Fruit fly (Drosophila melanogaster) whole organism, wandering third instar larva: ENCODE results near the gene CG15642.

Source experiments
- Abd-B ChIP-seq: fragments of >200 bp; optimal IDR thresholded peaks from 2 replicates; lab custom pipeline; 2017; ENCODE audit warnings: missing biosample characterization, missing genetic modification characterization
- CG32264 ChIP-seq: fragments of 200-800 bp; sonication (Bioruptor generic); optimal IDR thresholded peaks from 2 replicates; lab custom pipeline; 2016; ENCODE audit warnings: missing biosample characterization, missing genetic modification characterization
- CG9705 ChIP-seq: fragments of 200-800 bp; sonication (Bioruptor generic); optimal IDR thresholded peaks from 2 replicates; lab custom pipeline; 2018; ENCODE audit warnings: missing biosample characterization, mild to moderate bottlenecking, missing genetic modification characterization
- CrebA ChIP-seq: fragments of 200-800 bp; sonication (Bioruptor generic); optimal IDR thresholded peaks from 2 replicates; lab custom pipeline; 2016; ENCODE audit warnings: missing biosample characterization, mild to moderate bottlenecking, missing genetic modification characterization, borderline replicate concordance
- Dfd ChIP-seq: fragments of >200 bp; optimal IDR thresholded peaks from 2 replicates; lab custom pipeline; 2017; ENCODE audit warnings: missing biosample characterization, missing genetic modification characterization
- Dif ChIP-seq: fragments of 200-275, 200-300 bp; sonication (Bioruptor generic); optimal IDR thresholded peaks from 2 replicates; lab custom pipeline; 2018; ENCODE audit warnings: missing biosample characterization, missing genetic modification characterization; ENCODE audit not compliant: partially characterized antibody
- GATAd ChIP-seq: sonication (Bioruptor generic); optimal IDR thresholded peaks from 2 replicates; lab custom pipeline; 2016; ENCODE audit warnings: missing biosample characterization, missing genetic modification characterization
- HLH106 ChIP-seq: fragments of 200-800 bp; optimal IDR thresholded peaks from 3 replicates; lab custom pipeline; 2019; ENCODE audit warnings: missing biosample characterization, mild to moderate bottlenecking, missing genetic modification characterization, moderate library complexity
- Hnf4 ChIP-seq: fragments of 200-800 bp; sonication (Bioruptor generic); optimal IDR thresholded peaks from 2 replicates; lab custom pipeline; 2016; ENCODE audit warnings: missing biosample characterization, mild to moderate bottlenecking, missing genetic modification characterization
- Jra ChIP-seq: sonication (Bioruptor generic); optimal IDR thresholded peaks from 2 replicates; lab custom pipeline; 2016; ENCODE audit warnings: missing biosample characterization, missing genetic modification characterization
- Mio ChIP-seq: sonication (Bioruptor generic); optimal IDR thresholded peaks from 2 replicates; lab custom pipeline; 2016; ENCODE audit warnings: missing biosample characterization, missing genetic modification characterization
- Myc ChIP-seq: fragments of >200 bp; optimal IDR thresholded peaks from 2 replicates; lab custom pipeline; 2017
- OdsH ChIP-seq: fragments of 200-800 bp; sonication (Bioruptor generic); optimal IDR thresholded peaks from 2 replicates; lab custom pipeline; 2016; ENCODE audit warnings: missing biosample characterization, mild to moderate bottlenecking, missing genetic modification characterization
- Rel ChIP-seq, 2 experiments: fragments of 200-800 bp; sonication (Bioruptor generic) in 1 of 2; optimal IDR thresholded peaks; 2 replicates in 1 of 2; 3 replicates in 1 of 2; lab custom pipeline; 2016 to 2019; ENCODE audit warnings: mild to moderate bottlenecking in 2 of 2, missing biosample characterization in 2 of 2, missing genetic modification characterization in 2 of 2, moderate library complexity in 1 of 2
- Sp1 ChIP-seq: fragments of 200-800 bp; sonication (Bioruptor generic); optimal IDR thresholded peaks from 3 replicates; lab custom pipeline; 2019; ENCODE audit warnings: missing biosample characterization, mild to moderate bottlenecking, missing genetic modification characterization, moderate library complexity
- br ChIP-seq: fragments of 200-800 bp; sonication (Bioruptor generic); optimal IDR thresholded peaks from 2 replicates; lab custom pipeline; 2016; ENCODE audit warnings: missing biosample characterization, missing genetic modification characterization
- brk ChIP-seq: fragments of 200-800 bp; sonication (Bioruptor generic); optimal IDR thresholded peaks from 2 replicates; lab custom pipeline; 2016; ENCODE audit warnings: missing biosample characterization, mild to moderate bottlenecking, missing genetic modification characterization
- dl ChIP-seq, 2 experiments: fragments of 175-275, 200-275 bp in 1 of 2; fragments of 200-275 bp in 1 of 2; sonication (Bioruptor generic); optimal IDR thresholded peaks; lab custom pipeline; 2018; ENCODE audit warnings: mild to moderate bottlenecking in 2 of 2, missing biosample characterization in 2 of 2, missing genetic modification characterization in 2 of 2, moderate library complexity in 2 of 2; ENCODE audit not compliant: partially characterized antibody in 2 of 2, insufficient read depth in 1 of 2
- ey ChIP-seq: fragments of 200-800 bp; sonication (Bioruptor generic); optimal IDR thresholded peaks from 2 replicates; lab custom pipeline; 2016; ENCODE audit warnings: missing biosample characterization, missing genetic modification characterization
- h ChIP-seq: fragments of 200-800 bp; sonication (Bioruptor generic); optimal IDR thresholded peaks from 3 replicates; lab custom pipeline; 2016; ENCODE audit warnings: missing biosample characterization, mild to moderate bottlenecking, missing genetic modification characterization
- jim ChIP-seq: fragments of 175-275, 200-325 bp; sonication (Bioruptor generic); optimal IDR thresholded peaks from 2 replicates; lab custom pipeline; 2016; ENCODE audit warnings: missing biosample characterization, mild to moderate bottlenecking, missing genetic modification characterization
- lola ChIP-seq: fragments of >200 bp; optimal IDR thresholded peaks from 2 replicates; lab custom pipeline; 2017; ENCODE audit warnings: missing biosample characterization, missing genetic modification characterization
- psq ChIP-seq: fragments of 200-800 bp; sonication (Bioruptor generic); optimal IDR thresholded peaks from 3 replicates; lab custom pipeline; 2017; ENCODE audit warnings: missing biosample characterization, mild to moderate bottlenecking, missing genetic modification characterization, moderate library complexity
- rgr ChIP-seq: fragments of 200-800 bp; sonication (Bioruptor generic); optimal IDR thresholded peaks from 3 replicates; lab custom pipeline; 2016; ENCODE audit warnings: missing biosample characterization, mild to moderate bottlenecking, missing genetic modification characterization
- sv ChIP-seq: fragments of 200-800 bp; sonication (Bioruptor generic); optimal IDR thresholded peaks from 3 replicates; lab custom pipeline; 2016; ENCODE audit warnings: missing biosample characterization, missing genetic modification characterization
- tai ChIP-seq: sonication (Bioruptor generic); optimal IDR thresholded peaks from 2 replicates; lab custom pipeline; 2016; ENCODE audit warnings: missing biosample characterization, missing genetic modification characterization
- usp ChIP-seq: fragments of >200 bp; optimal IDR thresholded peaks from 2 replicates; lab custom pipeline; 2017; ENCODE audit warnings: missing biosample characterization, missing genetic modification characterization
- woc ChIP-seq: sonication (Bioruptor generic); optimal IDR thresholded peaks from 2 replicates; lab custom pipeline; 2016; ENCODE audit warnings: missing biosample characterization, mild to moderate bottlenecking, missing genetic modification characterization

CG15642 gene

DNA sequence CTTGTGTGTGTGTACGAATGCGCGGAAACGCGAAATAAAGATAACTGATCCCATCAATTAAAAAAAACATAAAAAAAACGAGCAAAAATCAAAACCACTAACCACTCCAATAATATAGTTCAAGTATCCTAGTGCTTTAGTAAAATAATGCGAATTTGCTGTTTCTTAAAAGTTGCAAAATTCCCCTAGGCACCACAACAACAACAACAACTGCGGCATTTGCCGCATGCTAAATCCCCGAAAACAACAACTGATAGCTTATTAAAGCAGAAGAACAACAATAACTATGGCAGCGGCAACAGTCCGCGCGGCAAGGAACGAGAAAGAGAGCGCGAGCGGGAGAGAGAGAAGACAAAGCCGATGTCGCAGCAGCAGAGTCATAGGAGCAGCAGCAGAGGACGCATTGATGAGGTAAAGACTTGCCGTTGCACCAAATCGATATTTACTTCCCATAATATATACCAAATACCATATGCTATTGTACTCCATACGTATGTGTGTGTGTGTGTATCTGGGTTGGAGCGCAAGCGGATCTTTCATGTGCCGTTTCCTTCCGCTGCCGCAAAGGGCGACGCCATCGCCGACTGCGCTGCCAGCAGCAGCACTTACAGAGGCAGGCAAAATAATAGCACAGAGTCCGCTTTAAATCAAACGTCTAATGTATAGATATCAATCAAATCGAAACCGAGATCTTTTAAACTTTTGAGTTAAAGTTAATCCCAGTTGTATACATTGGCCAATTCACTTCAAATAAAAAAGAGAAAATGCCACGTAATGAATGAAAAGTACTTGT, 15.6 kb upstream of the CG15642 start:
- TF ChIP-seq Dif (GFP tag; lab: Kevin White, UChicago) = peak; percentile 20
- TF ChIP-seq jim (GFP tag; lab: Kevin White, UChicago) = no peak
- no peak for TF ChIP-seq Rel (GFP tag; optimal IDR thresholded peaks at IDR 0.05; lab: Kevin White, UChicago)
- peak; percentile 53 for TF ChIP-seq Rel (tag; optimal IDR thresholded peaks at IDR 0.05; lab: Kevin White, UChicago)

DNA sequence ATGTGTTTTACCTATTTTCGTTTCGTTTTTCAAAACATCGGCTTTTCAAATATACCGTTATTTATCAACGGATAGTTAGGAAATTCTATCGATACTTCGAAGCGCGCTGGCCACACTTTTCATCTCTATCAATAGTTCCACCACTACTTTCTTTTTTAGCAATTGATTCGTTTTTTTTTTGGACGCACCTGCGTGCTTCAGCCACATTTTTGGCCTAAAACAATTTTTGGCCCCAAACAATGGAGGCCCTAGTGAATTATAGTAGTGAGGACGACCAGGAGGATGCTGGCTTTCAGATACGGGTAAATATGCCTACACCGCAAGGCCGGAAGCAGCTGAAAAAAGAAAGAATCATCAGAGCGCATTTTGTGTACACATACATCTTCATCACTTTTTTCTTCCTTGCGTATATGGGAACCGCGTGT, 14.7 kb upstream of the CG15642 start, which contains the start of gene CG6340:
Gene CG6340 (plus strand): TSS at position 139 of the 425 bp plus-strand sequence.
- TF ChIP-seq brk (GFP tag; lab: Kevin White, UChicago) (no peak), h (peak; percentile 6), HLH106 (tag; lab: Kevin White, UChicago) (no peak), usp (GFP tag; lab: Kevin White, UChicago) (no peak), Rel (GFP tag; optimal IDR thresholded peaks at IDR 0.05; lab: Kevin White, UChicago) (no peak), Rel (tag; optimal IDR thresholded peaks at IDR 0.05; lab: Kevin White, UChicago) (no peak), Myc (lab: Kevin White, UChicago) (peak; percentile 27), lola (GFP tag; lab: Kevin White, UChicago) (no peak), br (GFP tag; lab: Kevin White, UChicago) (no peak), Jra (GFP tag; lab: Kevin White, UChicago) (no peak), CG9705 (GFP tag; lab: Kevin White, UChicago) (no peak), Sp1 (GFP tag; lab: Kevin White, UChicago) (peak; percentile 12)

DNA sequence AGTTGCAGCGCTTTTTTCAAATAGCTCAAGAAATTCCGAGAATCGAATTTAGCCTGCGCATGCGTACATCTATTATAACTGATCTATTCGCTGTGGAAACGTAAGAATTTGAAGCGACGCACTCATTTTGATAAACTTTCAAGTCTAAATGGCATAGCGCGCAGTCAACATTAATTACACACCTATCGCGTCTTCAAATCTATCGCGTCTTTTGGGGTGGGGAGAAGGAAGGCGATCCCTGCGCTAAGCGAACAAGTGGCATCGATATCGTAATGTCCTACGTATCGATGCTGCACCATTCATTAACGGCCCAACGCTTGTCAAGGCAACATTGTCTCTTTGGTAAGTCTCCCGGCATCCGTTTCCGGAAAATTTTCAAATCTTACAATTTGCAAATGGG, 8.2 kb upstream of the CG15642 start, which contains the start of gene CG6324:
Gene CG6324 (plus strand): TSS at position 301 of the 400 bp plus-strand sequence.
- TF ChIP-seq sv (no peak), Myc (lab: Kevin White, UChicago) (no peak), Hnf4 (GFP tag; lab: Kevin White, UChicago) (no peak), OdsH (no peak), CrebA (GFP tag; lab: Kevin White, UChicago) (no peak), tai (GFP tag; lab: Kevin White, UChicago) (no peak)

DNA sequence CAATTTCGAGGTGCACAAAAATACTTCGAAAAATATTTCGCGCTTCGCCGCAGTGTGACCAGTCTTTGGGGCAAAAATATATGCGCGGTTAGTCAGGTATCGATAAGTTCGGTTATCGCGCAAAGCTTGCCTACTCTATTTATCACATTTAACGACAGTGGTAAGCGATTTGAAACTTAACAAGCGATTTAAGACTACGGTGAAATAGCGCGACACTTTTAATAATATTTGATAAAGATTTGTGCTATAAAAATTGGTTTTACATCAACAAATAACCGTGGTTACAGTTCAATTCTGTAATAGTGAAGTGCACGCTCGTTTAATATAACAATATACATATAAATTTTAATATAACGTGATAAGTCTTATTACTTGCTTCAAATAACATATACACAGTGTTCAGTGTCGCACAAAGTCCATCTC, 7.8 kb upstream of the CG15642 start, which contains the start of gene mh:
Gene mh (minus strand): TSS at position 34 of the 423 bp plus-strand sequence.
- TF ChIP-seq ey = no peak
- TF ChIP-seq Rel (GFP tag; optimal IDR thresholded peaks at IDR 0.05; lab: Kevin White, UChicago) = no peak
- TF ChIP-seq Rel (tag; optimal IDR thresholded peaks at IDR 0.05; lab: Kevin White, UChicago) = no peak
- no peak for TF ChIP-seq brk (GFP tag; lab: Kevin White, UChicago)
- TF ChIP-seq CrebA (GFP tag; lab: Kevin White, UChicago) = no peak
- no peak for TF ChIP-seq Dfd
- no peak for TF ChIP-seq CG9705 (GFP tag; lab: Kevin White, UChicago)
- TF ChIP-seq CG32264 (GFP tag; lab: Kevin White, UChicago) = no peak
- TF ChIP-seq rgr (GFP tag; lab: Kevin White, UChicago) = no peak
- no peak for TF ChIP-seq br (GFP tag; lab: Kevin White, UChicago)
- no peak for TF ChIP-seq woc (GFP tag; lab: Kevin White, UChicago)
- no peak for TF ChIP-seq psq (GFP tag; lab: Kevin White, UChicago)
- no peak for TF ChIP-seq sv
- TF ChIP-seq Mio = no peak

DNA sequence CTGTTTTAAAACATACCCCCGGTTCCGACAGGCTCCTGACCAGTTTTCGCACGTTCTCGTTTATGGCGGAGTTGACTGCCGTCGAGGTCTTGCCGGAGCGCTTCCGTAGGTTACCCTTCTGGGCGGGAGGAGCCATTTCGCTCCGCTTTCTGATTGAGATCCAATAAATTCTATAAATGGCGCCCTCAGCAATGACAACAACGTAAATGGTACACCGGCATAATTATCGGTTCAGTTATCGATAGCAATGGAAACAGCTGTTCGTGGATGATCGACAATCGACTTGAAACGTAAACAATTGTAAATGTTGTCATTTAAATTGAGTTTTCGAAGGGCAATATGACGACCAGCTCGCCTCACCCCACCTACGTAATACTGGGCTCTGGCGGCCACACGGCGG, 4.3 kb upstream of the CG15642 start, which contains the start of the genes Grip128 and Alg14:
Gene Grip128 (minus strand): TSS at position 216 of the 400 bp plus-strand sequence.
Gene Alg14 (plus strand): TSS at position 261 of the 400 bp plus-strand sequence.
- TF ChIP-seq Mio (no peak), OdsH (no peak)

DNA sequence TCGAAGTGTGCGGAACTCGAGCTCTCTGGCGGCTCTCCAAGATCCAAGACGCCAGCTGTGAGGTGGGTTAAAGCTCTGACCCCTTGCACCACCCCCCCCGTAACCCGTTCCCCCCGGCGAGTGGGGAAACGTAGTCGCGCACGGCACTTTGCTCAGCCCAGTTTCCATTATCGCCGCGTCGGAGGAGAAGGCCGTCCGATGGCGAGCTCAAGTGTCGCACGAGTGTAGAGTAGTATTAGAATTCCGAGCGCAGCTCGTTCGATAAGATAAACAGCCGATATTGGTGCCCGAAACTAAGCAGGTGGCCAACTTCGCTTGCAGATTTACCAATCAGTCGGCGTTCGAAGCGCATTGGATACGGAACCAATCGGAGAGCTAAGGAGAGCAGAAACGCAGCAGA, 2.1 kb downstream of the CG15642 start:
- TF ChIP-seq Myc (lab: Kevin White, UChicago) (no peak), GATAd (GFP tag; lab: Kevin White, UChicago) (no peak), CG32264 (GFP tag; lab: Kevin White, UChicago) (no peak), dl (GFP tag; optimal IDR thresholded peaks at IDR 0.05; lab: Kevin White, UChicago; ENCODE audit: insufficient read depth in 1 of 2, partially characterized antibody in 2 of 2) (no peak), Abd-B (GFP tag; lab: Kevin White, UChicago) (no peak), CrebA (GFP tag; lab: Kevin White, UChicago) (no peak)
